Worm (Caenorhabditis elegans) whole organism, late embryonic: ENCODE data around the gene fbxa-31.
"Not testable (repeated sequence)": the region's sequence is repeated elsewhere in the genome, so short reads cannot be mapped to it uniquely, and the experiment has no call there.

ENCODE experiments used
- eyg-1 ChIP-seq: sonication (generic microtip); optimal IDR thresholded peaks from 2 replicates; lab custom pipeline; 2016; ENCODE audit warnings: missing genotype, missing genetic modification characterization, missing compliant biosample characterization
- lim-6 ChIP-seq: sonication (generic microtip); optimal IDR thresholded peaks from 2 replicates; lab custom pipeline; 2016; ENCODE audit warnings: missing genetic modification characterization, missing compliant biosample characterization
- nhr-11 ChIP-seq: fragments of 150-350 bp; optimal IDR thresholded peaks from 2 replicates; lab custom pipeline; 2014; ENCODE audit warnings: missing biosample characterization, missing genetic modification characterization
- nhr-232 ChIP-seq: sonication (generic microtip); optimal IDR thresholded peaks from 2 replicates; lab custom pipeline; 2016; ENCODE audit warnings: missing genetic modification characterization, missing compliant biosample characterization
- unc-86 ChIP-seq: sonication (generic microtip); optimal IDR thresholded peaks from 2 replicates; lab custom pipeline; 2016; ENCODE audit warnings: missing genetic modification characterization, missing compliant biosample characterization

- not testable (repeated sequence) for TF ChIP-seq lim-6 (tag; lab: Kevin White, UChicago); nhr-232 (tag; lab: Kevin White, UChicago); eyg-1 (tag; lab: Kevin White, UChicago); unc-86 (tag; lab: Kevin White, UChicago); nhr-11
These were observed 18.6 kb downstream of the fbxa-31 start for ce11 chrIII:1252412-1253207.
